Worm (Caenorhabditis elegans) whole organism, L4 larva: ENCODE measurements around the gene M01H9.3.

Experiments
- F37D6.2 ChIP-seq: sonication (generic microtip); optimal IDR thresholded peaks from 2 replicates; lab custom pipeline; 2016; ENCODE audit warnings: mild to moderate bottlenecking, missing genetic modification characterization, missing compliant biosample characterization
- ceh-44 ChIP-seq: fragments of 200-800 bp; sonication (Bioruptor generic); IDR thresholded peaks from 2 replicates; pipeline ENCODE4 v1.3.6; 2022; ENCODE audit warnings: missing genetic modification reagents, missing genetic modification characterization, missing compliant biosample characterization
- daf-16 ChIP-seq, 3 experiments: sonication (generic microtip); optimal IDR thresholded peaks; 2 replicates each; lab custom pipeline; 2016 to 2017; ENCODE audit warnings: missing genetic modification characterization in 3 of 3, missing genetic modification reagents in 3 of 3, mild to moderate bottlenecking in 2 of 3, missing compliant biosample characterization in 2 of 3, missing biosample characterization in 1 of 3, moderate library complexity in 1 of 3
- fkh-10 ChIP-seq: fragments of 150-350 bp; optimal IDR thresholded peaks from 2 replicates; lab custom pipeline; 2014; ENCODE audit warnings: missing biosample characterization, missing genetic modification reagents, missing genetic modification characterization
- mdl-1 ChIP-seq, 2 experiments: fragments of 150-350 bp in 1 of 2; sonication (generic microtip) in 1 of 2; optimal IDR thresholded peaks; 2 replicates each; lab custom pipeline; 2014 to 2017; ENCODE audit warnings: missing biosample characterization in 2 of 2, missing genetic modification characterization in 2 of 2
- nhr-76 ChIP-seq: fragments of 150-350 bp; optimal IDR thresholded peaks from 2 replicates; lab custom pipeline; 2014; ENCODE audit warnings: missing biosample characterization, missing genetic modification characterization
- snpc-4 ChIP-seq: fragments of 150-350 bp; optimal IDR thresholded peaks from 2 replicates; lab custom pipeline; 2014; ENCODE audit warnings: missing biosample characterization, missing genetic modification characterization
- unc-62 ChIP-seq, 3 experiments: fragments of 150-350 bp in 1 of 3; sonication (generic microtip); optimal IDR thresholded peaks in 2 of 3; peaks in 1 of 3; 1 replicate in 1 of 3; 2 replicates in 2 of 3; lab custom pipeline; 2014 to 2017; ENCODE audit warnings: missing biosample characterization in 3 of 3, missing genetic modification characterization in 3 of 3, missing genetic modification reagents in 3 of 3, missing genotype in 1 of 3
- ztf-11 ChIP-seq: fragments of 150-350 bp; optimal IDR thresholded peaks from 2 replicates; lab custom pipeline; 2014; ENCODE audit warnings: missing biosample characterization, missing genetic modification characterization

DNA sequence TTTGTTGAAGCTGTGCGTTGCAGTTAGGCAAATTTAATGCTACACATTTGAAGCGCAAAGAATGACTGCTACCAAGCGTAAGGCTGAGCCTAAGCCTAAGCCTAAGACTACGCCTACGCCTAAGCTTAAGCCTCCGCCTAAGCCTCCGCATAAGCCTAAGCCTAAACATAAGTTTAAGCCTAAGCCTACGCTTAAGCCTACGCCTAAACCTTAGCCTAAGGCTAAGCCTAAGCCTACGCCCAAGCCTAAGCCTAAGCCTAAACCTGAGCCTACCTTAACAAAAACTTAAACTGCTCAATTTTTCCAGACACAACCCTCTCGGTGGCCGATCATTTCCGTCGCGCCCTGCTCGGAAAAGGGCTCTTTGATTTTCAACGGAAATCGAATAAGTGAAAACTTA lies 17.5 kb downstream of the M01H9.3 start:
- TF ChIP-seq F37D6.2, result no peak
- TF ChIP-seq unc-62 (GFP tag; optimal IDR thresholded peaks at IDR 0.05 in 1 of 2; lab: Kevin White, UChicago), result no peak
- TF ChIP-seq unc-62 (tag; optimal IDR thresholded peaks at IDR 0.05; lab: Kevin White, UChicago), result no peak
- no peak for TF ChIP-seq daf-16 (GFP tag; optimal IDR thresholded peaks at IDR 0.05; lab: Kevin White, UChicago)
- TF ChIP-seq daf-16 (tag; optimal IDR thresholded peaks at IDR 0.05; lab: Kevin White, UChicago), result no peak
- TF ChIP-seq nhr-76 (tag; lab: Kevin White, UChicago), result no peak
- no peak for TF ChIP-seq ztf-11
- no peak for TF ChIP-seq mdl-1 (tag; optimal IDR thresholded peaks at IDR 0.05; lab: Kevin White, UChicago)
- no peak for TF ChIP-seq fkh-10 (GFP tag; lab: Kevin White, UChicago)
- TF ChIP-seq ceh-44 (GFP tag; lab: Robert Waterston, UW), result no peak
- TF ChIP-seq snpc-4 (tag; lab: Kevin White, UChicago), result no peak
